Worm (Caenorhabditis elegans) whole organism, L1 larva: ENCODE measurements around the gene F46B6.12.

ENCODE experiments used
- ces-1 ChIP-seq: fragments of 150-350 bp; optimal IDR thresholded peaks from 2 replicates; lab custom pipeline; 2014; ENCODE audit warnings: missing biosample characterization, missing genetic modification reagents, missing genetic modification characterization
- lin-15B ChIP-seq: fragments of 150-350 bp; sonication (generic microtip); optimal IDR thresholded peaks from 3 replicates; lab custom pipeline; 2014; ENCODE audit warnings: missing biosample characterization, missing genetic modification characterization
- lsy-2 ChIP-seq, 2 experiments: fragments of 150-350 bp; optimal IDR thresholded peaks; 2 replicates each; lab custom pipeline; 2014; ENCODE audit warnings: missing biosample characterization in 2 of 2, missing genetic modification characterization in 2 of 2
- snpc-4 ChIP-seq: fragments of 150-350 bp; optimal IDR thresholded peaks from 2 replicates; lab custom pipeline; 2014; ENCODE audit warnings: missing biosample characterization, missing genetic modification characterization

DNA sequence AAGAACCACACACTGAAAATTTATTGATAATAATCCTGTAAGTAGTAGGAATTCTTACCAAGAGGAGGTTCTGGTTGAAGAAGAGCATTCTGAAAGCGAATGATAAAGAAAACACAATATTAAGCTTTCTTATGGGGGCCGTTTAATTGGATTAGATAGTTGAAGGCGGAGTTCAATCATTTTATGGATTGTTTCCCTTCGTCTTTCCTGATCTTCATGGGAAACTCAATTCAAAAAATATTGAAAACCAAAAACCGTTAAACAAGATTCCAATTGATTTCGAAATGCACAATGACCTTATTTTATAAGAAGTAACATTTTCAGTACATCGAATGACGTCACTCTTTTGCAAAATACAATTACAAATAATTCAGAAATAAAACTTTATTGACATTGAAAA, 23.4 kb upstream of the F46B6.12 start, which contains the start of gene F46B6.13:
- TF ChIP-seq lin-15B (no peak), ces-1 (GFP tag; lab: Kevin White, UChicago) (no peak), lsy-2 (tag; optimal IDR thresholded peaks at IDR 0.05; lab: Kevin White, UChicago) (no peak), snpc-4 (tag; lab: Kevin White, UChicago) (no peak)
